Worm (Caenorhabditis elegans): Measurements from ENCODE around the gene T14B4.20.

DNA sequence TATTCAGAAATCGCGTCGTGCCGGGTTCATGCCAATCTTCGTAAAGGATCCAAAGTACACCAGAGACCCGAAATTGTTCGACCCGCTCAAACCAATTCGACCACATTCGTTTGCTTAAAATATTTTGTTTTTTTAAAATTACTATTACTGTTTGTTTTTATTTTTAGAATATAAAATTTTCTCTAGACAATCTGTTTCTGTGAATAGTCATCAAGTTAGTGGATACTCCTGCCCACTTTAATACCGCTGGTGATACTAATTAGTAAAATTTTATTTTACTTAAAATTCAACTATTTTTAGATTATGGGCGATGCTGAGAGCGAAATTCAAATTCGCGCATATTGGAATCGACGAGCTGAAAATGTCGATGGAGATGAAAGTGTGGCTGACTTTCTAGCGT, 19.9 kb downstream of the T14B4.20 start, which contains the start of gene T14B4.1:
- TF ChIP-seq snpc-4 (tag; optimal IDR thresholded peaks at IDR 0.05) (no peak), elt-1 (tag; optimal IDR thresholded peaks at IDR 0.05) (no peak)
